Fruit fly (Drosophila melanogaster): Measurements from ENCODE around the gene Aps.

Aps gene

DNA sequence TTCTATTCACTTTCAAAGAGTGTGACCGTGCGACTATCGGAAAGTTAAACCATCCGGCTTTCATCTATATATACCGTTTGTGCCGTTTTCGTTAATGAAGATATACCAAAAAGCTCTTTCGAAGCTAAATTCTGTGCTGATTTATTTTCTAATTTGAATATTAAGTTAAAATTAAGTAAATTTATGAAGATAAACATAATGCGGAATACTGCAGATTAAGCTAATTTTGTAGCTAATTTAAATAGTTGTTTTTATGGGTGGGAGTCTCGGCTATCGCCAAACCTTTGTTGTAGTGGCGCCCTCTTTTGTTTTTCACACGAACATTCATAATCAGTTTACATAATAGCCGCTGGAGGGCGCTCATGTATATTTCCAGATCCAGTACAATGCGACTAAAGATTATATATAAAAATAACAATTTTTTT, at the start of gene Aps:
Aps (minus strand) TSS at position 37 of the 425 bp plus-strand sequence.
- TF ChIP-seq br (GFP tag; optimal IDR thresholded peaks at IDR 0.05) (peak; percentile 48), brk (GFP tag; optimal IDR thresholded peaks at IDR 0.05) (peak; percentile 46), sage (GFP tag; optimal IDR thresholded peaks at IDR 0.05) (no peak), dl (GFP tag; optimal IDR thresholded peaks at IDR 0.05; ENCODE audit: insufficient read depth in 1 of 2, partially characterized antibody in 2 of 2) (no peak), Hr78 (GFP tag; optimal IDR thresholded peaks at IDR 0.05) (no peak), sv (GFP tag; optimal IDR thresholded peaks at IDR 0.05) (peak; percentile 15), pan (optimal IDR thresholded peaks at IDR 0.05) (no peak), Hnf4 (GFP tag; optimal IDR thresholded peaks at IDR 0.05) (peak; percentile 67), usp (GFP tag; optimal IDR thresholded peaks at IDR 0.05) (no peak), rgr (GFP tag; optimal IDR thresholded peaks at IDR 0.05) (peak; percentile 38), foxo (GFP tag; optimal IDR thresholded peaks at IDR 0.05) (peak in 1 of 2 experiments; percentile 63), HLH106 (tag; optimal IDR thresholded peaks at IDR 0.05) (peak; percentile 43), Hr83 (GFP tag; optimal IDR thresholded peaks at IDR 0.05; ENCODE audit: poor library complexity, severe bottlenecking) (peak; percentile 47), ey (GFP tag; optimal IDR thresholded peaks at IDR 0.05) (peak; percentile 35), Sp1 (GFP tag; optimal IDR thresholded peaks at IDR 0.05) (no peak), N (GFP tag; optimal IDR thresholded peaks at IDR 0.05) (no peak), dmrt93B (GFP tag; optimal IDR thresholded peaks at IDR 0.05) (no peak), tai (GFP tag; optimal IDR thresholded peaks at IDR 0.05) (peak; percentile 78), lola (GFP tag; optimal IDR thresholded peaks at IDR 0.05) (no peak), h (GFP tag; optimal IDR thresholded peaks at IDR 0.05) (peak; percentile 63), Abd-B (GFP tag; optimal IDR thresholded peaks at IDR 0.05) (no peak), Dfd (GFP tag; optimal IDR thresholded peaks at IDR 0.05) (no peak), dsf (GFP tag; optimal IDR thresholded peaks at IDR 0.05; ENCODE audit: borderline replicate concordance) (no peak), CrebA (GFP tag; optimal IDR thresholded peaks at IDR 0.05; ENCODE audit: borderline replicate concordance) (no peak), fru (GFP tag; optimal IDR thresholded peaks at IDR 0.05) (peak; percentile 48), Dif (GFP tag; optimal IDR thresholded peaks at IDR 0.05; ENCODE audit: partially characterized antibody) (no peak), OdsH (GFP tag; optimal IDR thresholded peaks at IDR 0.05) (peak; percentile 23), Myc (optimal IDR thresholded peaks at IDR 0.05) (peak; percentile 89), psq (GFP tag; optimal IDR thresholded peaks at IDR 0.05) (peak; percentile 80), CG9705 (GFP tag; optimal IDR thresholded peaks at IDR 0.05) (peak; percentile 15), Jra (GFP tag; optimal IDR thresholded peaks at IDR 0.05) (no peak), Vsx2 (GFP tag; optimal IDR thresholded peaks at IDR 0.05; ENCODE audit: partially characterized antibody) (peak; percentile 78)

DNA sequence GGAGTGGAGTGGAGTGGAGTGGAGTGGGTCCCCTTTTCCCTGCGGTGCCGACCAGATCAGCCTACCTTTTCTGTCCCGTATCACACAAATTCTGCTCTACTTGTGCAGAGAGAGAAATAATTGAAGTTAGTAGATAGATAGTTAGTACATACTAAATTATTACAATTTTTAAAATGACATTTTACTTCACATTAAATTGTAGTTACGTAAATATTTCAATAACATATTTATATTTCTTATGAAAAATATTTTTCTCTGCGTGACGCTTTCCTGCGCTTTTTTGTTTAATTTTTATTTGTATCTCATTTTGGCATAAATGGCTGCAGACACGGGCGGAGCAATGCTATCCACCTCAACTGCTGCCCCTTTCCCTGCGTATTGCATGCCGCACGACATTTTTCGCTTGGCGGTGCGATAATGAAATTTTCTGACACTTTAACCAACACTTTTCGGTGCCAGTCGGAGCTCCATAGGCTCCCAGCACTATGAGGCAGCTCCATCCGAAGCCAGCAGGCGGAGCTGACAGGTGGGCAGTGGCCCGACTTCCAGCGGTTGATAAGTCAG, 47.9 kb upstream of the Aps start:
- no peak for TF ChIP-seq HLH106 (tag; optimal IDR thresholded peaks at IDR 0.05)

dm6 chr3L:10942541-10942940, 43.6 kb upstream of the Aps start:
- TF ChIP-seq dmrt93B (GFP tag; optimal IDR thresholded peaks at IDR 0.05) (no peak), Mio (GFP tag; optimal IDR thresholded peaks at IDR 0.05) (no peak), foxo (GFP tag; optimal IDR thresholded peaks at IDR 0.05) (peak in 1 of 2 experiments; percentile 52), h (GFP tag; optimal IDR thresholded peaks at IDR 0.05) (peak; percentile 1), rgr (GFP tag; optimal IDR thresholded peaks at IDR 0.05) (peak; percentile 43), sv (GFP tag; optimal IDR thresholded peaks at IDR 0.05) (no peak), N (GFP tag; optimal IDR thresholded peaks at IDR 0.05) (no peak), psq (GFP tag; optimal IDR thresholded peaks at IDR 0.05) (peak; percentile 65), pan (optimal IDR thresholded peaks at IDR 0.05) (no peak), HLH106 (tag; optimal IDR thresholded peaks at IDR 0.05) (peak; percentile 51), Rel (GFP tag; optimal IDR thresholded peaks at IDR 0.05) (no peak), Rel (tag; optimal IDR thresholded peaks at IDR 0.05) (no peak), Sp1 (GFP tag; optimal IDR thresholded peaks at IDR 0.05) (peak; percentile 68), OdsH (GFP tag; optimal IDR thresholded peaks at IDR 0.05) (peak; percentile 45), fru (GFP tag; optimal IDR thresholded peaks at IDR 0.05) (peak; percentile 26), woc (GFP tag; optimal IDR thresholded peaks at IDR 0.05) (no peak)
